Fruit fly (Drosophila melanogaster): Measurements from ENCODE around the gene Task6.
A peak's percentile ranks its signal among the peaks of the same experiment; 100 is the strongest.

The Task6 gene

DNA sequence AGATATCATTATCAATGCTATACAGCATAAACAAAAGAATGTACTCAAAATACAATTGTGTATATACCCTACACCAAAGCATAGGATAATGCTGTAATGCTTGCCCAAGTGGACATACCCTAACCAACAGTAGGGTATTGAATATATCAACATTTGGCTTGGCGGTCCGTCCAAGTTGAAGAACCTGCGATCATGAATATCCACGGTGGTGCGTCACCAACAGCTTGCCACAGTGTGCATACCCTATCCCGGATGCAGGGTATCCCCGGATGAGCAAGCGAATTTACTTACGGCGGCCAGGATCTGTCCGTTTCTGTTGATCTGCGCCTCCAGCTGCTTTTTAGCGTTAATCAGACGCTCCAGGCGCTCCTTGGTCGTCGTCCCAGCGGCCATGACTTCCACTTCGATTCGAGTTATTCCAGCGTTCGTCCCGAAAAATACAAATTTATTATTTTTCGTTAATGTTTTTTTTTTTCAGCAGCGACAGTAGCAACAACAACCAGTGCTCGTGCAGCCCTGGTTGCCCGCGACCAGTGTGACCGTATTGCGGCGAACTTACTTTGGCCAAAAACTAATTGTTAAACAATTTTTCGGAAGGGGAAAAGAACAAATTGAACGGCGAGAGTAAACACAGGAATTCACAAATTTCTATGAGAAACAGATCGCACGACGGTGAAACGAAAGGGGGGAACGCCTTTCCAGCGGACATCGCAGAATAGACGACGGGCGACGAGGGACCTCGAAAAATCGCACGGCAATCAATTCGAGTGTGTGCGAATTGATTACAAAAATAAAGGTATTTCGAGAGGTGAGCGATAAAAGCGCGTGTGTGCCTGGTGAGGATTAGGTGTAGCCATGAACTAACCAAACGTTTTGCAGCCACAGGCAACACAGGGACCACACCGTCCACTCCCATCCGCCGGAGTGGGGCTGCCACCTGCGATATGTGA is 2.1 kb upstream of the Task6 start, which contains the start of the genes Lkb1 and CG9588 (continued):
- TF ChIP-seq CG14860 (GFP tag; IDR thresholded peaks at IDR 0.05; ENCODE audit: partially characterized antibody) (no peak), CTCF (GFP tag; optimal IDR thresholded peaks at IDR 0.05) (peak; percentile 71), lmd (GFP tag; IDR thresholded peaks at IDR 0.05) (peak; percentile 82), sim (GFP tag; IDR thresholded peaks at IDR 0.05) (peak; percentile 18; the same call in 1 of the 2 replicates), CG8924 (tag; optimal IDR thresholded peaks at IDR 0.05) (peak; percentile 61), CG11398 (GFP tag; optimal IDR thresholded peaks at IDR 0.05) (no peak), Fer2 (tag; optimal IDR thresholded peaks at IDR 0.05) (no peak), da (GFP tag; optimal IDR thresholded peaks at IDR 0.05) (no peak), tup (GFP tag; optimal IDR thresholded peaks at IDR 0.05) (peak; percentile 3), CG34376 (GFP tag; optimal IDR thresholded peaks at IDR 0.05) (no peak), Mad (GFP tag; optimal IDR thresholded peaks at IDR 0.05) (peak; percentile 2), CG11093 (GFP tag; IDR thresholded peaks at IDR 0.05) (peak; percentile 81; the same call in 2 of the 3 replicates), CG11560 (tag; IDR thresholded peaks at IDR 0.05) (peak; percentile 63; the same call in 1 of the 3 replicates), lov (optimal IDR thresholded peaks at IDR 0.05) (no peak), lov (GFP tag; IDR thresholded peaks at IDR 0.05) (peak; percentile 75; the same call in 2 of the 3 replicates), tio (GFP tag; optimal IDR thresholded peaks at IDR 0.05) (no peak), Pdp1 (GFP tag; optimal IDR thresholded peaks at IDR 0.05) (peak; percentile 38 to 41), tgo (GFP tag; IDR thresholded peaks at IDR 0.05) (peak; percentile 76), repo (GFP tag; optimal IDR thresholded peaks at IDR 0.05) (no peak), esg (GFP tag; conservative IDR thresholded peaks at IDR 0.05) (peak; percentile 82), bab2 (GFP tag; optimal IDR thresholded peaks at IDR 0.05) (peak; percentile 55), CG2875 (GFP tag; optimal IDR thresholded peaks at IDR 0.05) (peak; percentile 25), Mes4 (GFP tag; optimal IDR thresholded peaks at IDR 0.05) (no peak), dimm (GFP tag; IDR thresholded peaks at IDR 0.05) (no peak), CG13123 (GFP tag; optimal IDR thresholded peaks at IDR 0.05) (no peak), ap (GFP tag; IDR thresholded peaks at IDR 0.05) (peak; percentile 76), unpg (GFP tag; optimal IDR thresholded peaks at IDR 0.05) (peak; percentile 23), CG32767 (GFP tag; IDR thresholded peaks at IDR 0.05) (peak; percentile 53; the same call in 1 of the 2 replicates), Mrtf (GFP tag; IDR thresholded peaks at IDR 0.05) (peak; percentile 69), zfh2 (GFP tag; optimal IDR thresholded peaks at IDR 0.05) (peak; percentile 65), CG17829 (tag; optimal IDR thresholded peaks at IDR 0.05) (no peak), twi (tag; optimal IDR thresholded peaks at IDR 0.05) (no peak), HHEX (GFP tag; optimal IDR thresholded peaks at IDR 0.05) (peak; percentile 35), YL-1 (GFP tag; optimal IDR thresholded peaks at IDR 0.05) (peak; percentile 88), so (GFP tag; IDR thresholded peaks at IDR 0.05) (peak; percentile 72; the same call in 2 of the 3 replicates), CG4424 (GFP tag; optimal IDR thresholded peaks at IDR 0.05) (no peak), Trl (optimal IDR thresholded peaks at IDR 0.05) (no peak), Trl (GFP tag; optimal IDR thresholded peaks at IDR 0.05) (peak; percentile 3), Deaf1 (tag; optimal IDR thresholded peaks at IDR 0.05) (no peak), Ravus (GFP tag; IDR thresholded peaks at IDR 0.05) (no peak; the same call in 1 of the 2 replicates), CG30431 (GFP tag; optimal IDR thresholded peaks at IDR 0.05) (peak; percentile 51), CG10979 (tag; optimal IDR thresholded peaks at IDR 0.05) (peak; percentile 16), Atf3 (GFP tag; optimal IDR thresholded peaks at IDR 0.05) (peak; percentile 39), CHES-1-like (GFP tag; optimal IDR thresholded peaks at IDR 0.05) (peak; percentile 46), CG18262 (tag; optimal IDR thresholded peaks at IDR 0.05) (peak; percentile 20), CG8290 (GFP tag; optimal IDR thresholded peaks at IDR 0.05) (no peak), CG8290 (tag; optimal IDR thresholded peaks at IDR 0.05) (peak in 1 of 2 experiments; percentile 73), Sin3A (optimal IDR thresholded peaks at IDR 0.05) (peak; percentile 33), trh (GFP tag; optimal IDR thresholded peaks at IDR 0.05) (peak; percentile 56), hb (GFP tag; IDR thresholded peaks at IDR 0.05; ENCODE audit: partially characterized antibody) (no peak), CG7786 (GFP tag; optimal IDR thresholded peaks at IDR 0.05) (peak; percentile 70)
